Fruit fly (Drosophila melanogaster) whole organism, embryonic: Measurements from ENCODE around the gene CG4009.
A peak's percentile ranks its signal among the peaks of the same experiment; 100 is the strongest.

ENCODE experiments used
- Adf1 ChIP-seq: fragments of 200-800 bp; sonication (Bioruptor generic); IDR thresholded peaks from 2 replicates; pipeline ENCODE4 v1.3.6; 2022; ENCODE audit warnings: missing biosample characterization, missing genetic modification characterization
- BEAF-32 ChIP-seq: fragments of 200-800 bp; sonication (Bioruptor generic); optimal IDR thresholded peaks from 3 replicates; lab custom pipeline; 2017; ENCODE audit warnings: missing biosample characterization, missing genetic modification characterization, mild to moderate bottlenecking, moderate library complexity, missing genetic modification reagents
- CG10209 ChIP-seq: fragments of 200-800 bp; sonication (Bioruptor generic); optimal IDR thresholded peaks from 3 replicates; lab custom pipeline; 2017; ENCODE audit warnings: missing biosample characterization, mild to moderate bottlenecking, missing genetic modification characterization, missing genetic modification reagents
- CG10543 ChIP-seq: fragments of 200-800 bp; sonication (Bioruptor generic); optimal IDR thresholded peaks from 3 replicates; lab custom pipeline; 2017; ENCODE audit warnings: missing biosample characterization, mild to moderate bottlenecking, missing genetic modification characterization, moderate library complexity
- CG12219 ChIP-seq: fragments of 200-800 bp; sonication (Bioruptor generic); optimal IDR thresholded peaks from 3 replicates; lab custom pipeline; 2018; ENCODE audit warnings: missing biosample characterization, mild to moderate bottlenecking, missing genetic modification characterization
- CG12236 ChIP-seq: fragments of 200-800 bp; sonication (Bioruptor generic); optimal IDR thresholded peaks from 2 replicates; lab custom pipeline; 2016; ENCODE audit warnings: missing biosample characterization, missing genetic modification characterization
- CG13775 ChIP-seq: fragments of 200-800 bp; sonication (Bioruptor generic); optimal IDR thresholded peaks from 3 replicates; lab custom pipeline; 2017; ENCODE audit warnings: missing biosample characterization, mild to moderate bottlenecking, missing genetic modification characterization
- CG13894 ChIP-seq: fragments of 200-800 bp; sonication (Bioruptor generic); optimal IDR thresholded peaks from 3 replicates; lab custom pipeline; 2018; ENCODE audit warnings: missing biosample characterization, mild to moderate bottlenecking, missing genetic modification characterization, moderate library complexity
- CG15011 ChIP-seq: fragments of 200-800 bp; sonication (Bioruptor generic); optimal IDR thresholded peaks from 3 replicates; lab custom pipeline; 2018; ENCODE audit warnings: missing biosample characterization, mild to moderate bottlenecking, missing genetic modification characterization
- CG17829 ChIP-seq: fragments of 200-800 bp; optimal IDR thresholded peaks from 2 replicates; lab custom pipeline; 2019; ENCODE audit warnings: missing biosample characterization, mild to moderate bottlenecking, missing genetic modification characterization, moderate library complexity
- CG1792 ChIP-seq: fragments of 200-800 bp; sonication (Bioruptor generic); optimal IDR thresholded peaks from 2 replicates; lab custom pipeline; 2016; ENCODE audit warnings: missing biosample characterization, missing genetic modification characterization
- CG2889 ChIP-seq: fragments of 200-800 bp; sonication (Bioruptor generic); IDR thresholded peaks from 3 replicates; pipeline ENCODE4 v1.3.6; 2022; ENCODE audit warnings: missing biosample characterization, missing genetic modification characterization
- CG30403 ChIP-seq: fragments of 200-800 bp; sonication (Bioruptor generic); optimal IDR thresholded peaks from 3 replicates; lab custom pipeline; 2016; ENCODE audit warnings: missing biosample characterization, missing genetic modification characterization
- CG34422 ChIP-seq: fragments of 200-800 bp; sonication (Bioruptor generic); IDR thresholded peaks from 3 replicates; pipeline ENCODE4 v1.3.6; 2022; ENCODE audit warnings: missing biosample characterization, missing genetic modification characterization
- CG43689 ChIP-seq: fragments of 200-800 bp; sonication (Bioruptor generic); IDR thresholded peaks from 2 replicates; pipeline ENCODE4 v1.3.6; 2022; ENCODE audit warnings: missing biosample characterization, missing genetic modification characterization
- CG5953 ChIP-seq: fragments of 200-800 bp; sonication (Bioruptor generic); IDR thresholded peaks from 2 replicates; pipeline ENCODE4 v1.3.6; 2022; ENCODE audit warnings: missing biosample characterization, missing genetic modification characterization
- CG6854 ChIP-seq: fragments of 200-800 bp; sonication (Bioruptor generic); optimal IDR thresholded peaks from 3 replicates; lab custom pipeline; 2017; ENCODE audit warnings: missing biosample characterization, mild to moderate bottlenecking, missing genetic modification characterization
- CG8089 ChIP-seq: fragments of 200-800 bp; sonication (Bioruptor generic); optimal IDR thresholded peaks from 3 replicates; lab custom pipeline; 2016; ENCODE audit warnings: missing biosample characterization, missing genetic modification characterization
- CG9437 ChIP-seq: fragments of 200-800 bp; sonication (Bioruptor generic); optimal IDR thresholded peaks from 2 replicates; lab custom pipeline; 2018; ENCODE audit warnings: missing biosample characterization, mild to moderate bottlenecking, missing genetic modification characterization
- CG9609 ChIP-seq: fragments of 200-800 bp; sonication (Bioruptor generic); optimal IDR thresholded peaks from 3 replicates; lab custom pipeline; 2016; ENCODE audit warnings: missing biosample characterization, missing genetic modification characterization
- CG9727 ChIP-seq: fragments of 200-800 bp; sonication (Bioruptor generic); optimal IDR thresholded peaks from 3 replicates; lab custom pipeline; 2017; ENCODE audit warnings: missing biosample characterization, mild to moderate bottlenecking, missing genetic modification characterization
- CG9817 ChIP-seq: fragments of 200-800 bp; sonication (Bioruptor generic); optimal IDR thresholded peaks from 2 replicates; lab custom pipeline; 2018; ENCODE audit warnings: missing biosample characterization, mild to moderate bottlenecking, missing genetic modification characterization, moderate library complexity
- Dek ChIP-seq: fragments of 200-800 bp; sonication (Bioruptor generic); optimal IDR thresholded peaks from 3 replicates; lab custom pipeline; 2019; ENCODE audit warnings: missing biosample characterization, mild to moderate bottlenecking, missing genetic modification characterization, moderate library complexity
- Fer1 ChIP-seq: fragments of 200-800 bp; sonication (Bioruptor generic); optimal IDR thresholded peaks from 2 replicates; lab custom pipeline; 2017; ENCODE audit warnings: missing biosample characterization, mild to moderate bottlenecking, missing genetic modification characterization
- HLH54F ChIP-seq: fragments of 200-800 bp; sonication (Bioruptor generic); optimal IDR thresholded peaks from 3 replicates; lab custom pipeline; 2016; ENCODE audit warnings: missing biosample characterization, missing genetic modification characterization
- Max ChIP-seq: fragments of 200-800 bp; sonication (Bioruptor generic); optimal IDR thresholded peaks from 2 replicates; lab custom pipeline; 2016; ENCODE audit warnings: missing biosample characterization, mild to moderate bottlenecking, missing genetic modification characterization
- Med ChIP-seq: fragments of 200-800 bp; sonication (Bioruptor generic); peaks from one replicate; lab custom pipeline; 2016; ENCODE audit warnings: missing biosample characterization, missing genetic modification characterization, mild to moderate bottlenecking, inconsistent platforms, moderate library complexity
- Oaz ChIP-seq: fragments of 200-800 bp; sonication (Bioruptor generic); IDR thresholded peaks from 2 replicates; pipeline ENCODE4 v1.3.6; 2022; ENCODE audit warnings: missing biosample characterization, missing genetic modification characterization
- Scr ChIP-seq: fragments of 200-800 bp; sonication (Bioruptor generic); IDR thresholded peaks from 2 replicates; pipeline ENCODE4 v1.3.6; 2022; ENCODE audit warnings: missing biosample characterization, missing genetic modification characterization; ENCODE audit not compliant: partially characterized antibody
- ash1 ChIP-seq: fragments of 200-800 bp; sonication (Bioruptor generic); optimal IDR thresholded peaks from 2 replicates; lab custom pipeline; 2018; ENCODE audit warnings: missing biosample characterization, mild to moderate bottlenecking, missing genetic modification characterization
- az2 ChIP-seq: fragments of 200-800 bp; sonication (Bioruptor generic); optimal IDR thresholded peaks from 3 replicates; lab custom pipeline; 2016; ENCODE audit warnings: missing biosample characterization, missing genetic modification characterization
- btn ChIP-seq: fragments of 200-800 bp; sonication (Bioruptor generic); optimal IDR thresholded peaks from 2 replicates; lab custom pipeline; 2016; ENCODE audit warnings: missing biosample characterization, missing genetic modification characterization
- cato ChIP-seq: fragments of 200-800 bp; sonication (Bioruptor generic); optimal IDR thresholded peaks from 2 replicates; lab custom pipeline; 2016; ENCODE audit warnings: missing biosample characterization, missing genetic modification characterization, borderline replicate concordance
- cg ChIP-seq: fragments of 200-800 bp; sonication (Bioruptor generic); optimal IDR thresholded peaks from 3 replicates; lab custom pipeline; 2019; ENCODE audit warnings: missing biosample characterization, mild to moderate bottlenecking, missing genetic modification characterization, moderate library complexity
- crp ChIP-seq, 2 experiments: fragments of 200-800 bp; sonication (Bioruptor generic); optimal IDR thresholded peaks; 2 replicates in 1 of 2; 3 replicates in 1 of 2; lab custom pipeline; 2017; ENCODE audit warnings: missing biosample characterization in 2 of 2, missing genetic modification characterization in 2 of 2, mild to moderate bottlenecking in 1 of 2, moderate library complexity in 1 of 2
- dimm ChIP-seq: fragments of 200-800 bp; sonication (Bioruptor generic); IDR thresholded peaks from 2 replicates; pipeline ENCODE4 v1.3.6; 2022; ENCODE audit warnings: missing biosample characterization, missing genetic modification characterization
- fd96Cb ChIP-seq: fragments of 200-800 bp; sonication (Bioruptor generic); optimal IDR thresholded peaks from 2 replicates; lab custom pipeline; 2018; ENCODE audit warnings: missing biosample characterization, mild to moderate bottlenecking, missing genetic modification characterization, moderate library complexity
- gce ChIP-seq: fragments of 200-800 bp; sonication (Bioruptor generic); IDR thresholded peaks from 3 replicates; pipeline ENCODE4 v1.3.6; 2022; ENCODE audit warnings: missing biosample characterization, missing genetic modification characterization
- grau ChIP-seq: fragments of 200-800 bp; optimal IDR thresholded peaks from 3 replicates; lab custom pipeline; 2019; ENCODE audit warnings: missing biosample characterization, mild to moderate bottlenecking, missing genetic modification characterization, moderate library complexity
- jing ChIP-seq: fragments of 200-800 bp; sonication (Bioruptor generic); optimal IDR thresholded peaks from 2 replicates; lab custom pipeline; 2018; ENCODE audit warnings: missing biosample characterization, mild to moderate bottlenecking, missing genetic modification characterization
- kay ChIP-seq: fragments of 200-800 bp; sonication (Bioruptor generic); optimal IDR thresholded peaks from 2 replicates; lab custom pipeline; 2016; ENCODE audit warnings: missing biosample characterization, missing genetic modification characterization
- lab ChIP-seq: fragments of 200-800 bp; sonication (Bioruptor generic); optimal IDR thresholded peaks from 3 replicates; lab custom pipeline; 2017; ENCODE audit warnings: missing biosample characterization, missing genetic modification characterization, mild to moderate bottlenecking, moderate library complexity, missing genetic modification reagents
- lola ChIP-seq, 3 experiments: fragments of >200 bp in 2 of 3; fragments of 200-800 bp in 1 of 3; sonication (Bioruptor generic) in 1 of 3; optimal IDR thresholded peaks; 2 replicates each; lab custom pipeline; 2017 to 2019; ENCODE audit warnings: missing biosample characterization in 3 of 3, missing genetic modification characterization in 3 of 3, mild to moderate bottlenecking in 1 of 3, moderate library complexity in 1 of 3
- nerfin-2 ChIP-seq: fragments of 200-800 bp; sonication (Bioruptor generic); IDR thresholded peaks from 2 replicates; pipeline ENCODE4 v1.3.6; 2022; ENCODE audit warnings: missing biosample characterization, missing genetic modification characterization; ENCODE audit not compliant: partially characterized antibody
- sqz ChIP-seq: fragments of 200-800 bp; sonication (Bioruptor generic); optimal IDR thresholded peaks from 3 replicates; lab custom pipeline; 2018; ENCODE audit warnings: missing biosample characterization, mild to moderate bottlenecking, missing genetic modification characterization
- tgo ChIP-seq: fragments of 200-800 bp; sonication (Bioruptor generic); IDR thresholded peaks from 3 replicates; pipeline ENCODE4 v1.3.6; 2022; ENCODE audit warnings: missing biosample characterization, missing genetic modification characterization
- tio ChIP-seq: fragments of 200-800 bp; sonication (Bioruptor generic); optimal IDR thresholded peaks from 2 replicates; lab custom pipeline; 2017; ENCODE audit warnings: missing biosample characterization, missing genetic modification characterization, inconsistent platforms
- toy ChIP-seq: fragments of 200-800 bp; sonication (Bioruptor generic); IDR thresholded peaks from 2 replicates; pipeline ENCODE4 v1.3.6; 2022; ENCODE audit warnings: missing biosample characterization, missing genetic modification characterization
- vfl ChIP-seq: fragments of 200-800 bp; sonication (Bioruptor generic); optimal IDR thresholded peaks from 2 replicates; lab custom pipeline; 2016; ENCODE audit warnings: missing biosample characterization, missing genetic modification characterization
- vnd ChIP-seq: fragments of 200-800 bp; sonication (Bioruptor generic); IDR thresholded peaks from 3 replicates; pipeline ENCODE4 v1.3.6; 2022; ENCODE audit warnings: missing biosample characterization, missing genetic modification characterization; ENCODE audit not compliant: partially characterized antibody
- vvl ChIP-seq: fragments of 200-800 bp; sonication (Bioruptor generic); IDR thresholded peaks from 2 replicates; pipeline ENCODE4 v1.3.6; 2022; ENCODE audit warnings: missing biosample characterization, missing genetic modification characterization

Gene CG4009

DNA sequence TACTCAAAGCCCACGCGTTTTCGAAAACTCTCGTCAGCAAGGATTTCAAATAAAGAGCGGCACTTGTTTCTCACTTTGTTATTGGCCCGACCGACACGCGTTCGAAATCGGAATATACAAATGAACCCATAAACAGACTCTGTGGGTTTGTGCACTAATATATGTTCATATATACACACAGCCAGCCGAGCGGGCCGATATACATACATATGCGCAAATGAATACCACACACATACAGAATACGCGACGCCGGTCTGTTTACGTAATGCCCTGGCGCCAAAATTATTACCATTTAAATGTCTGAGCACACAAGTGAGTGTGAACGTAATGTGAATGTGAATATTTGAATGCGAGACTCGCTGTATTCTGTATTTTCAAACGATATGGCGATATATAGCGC, 31.9 kb upstream of the CG4009 start (continued):
- TF ChIP-seq sqz (GFP tag; lab: Kevin White, UChicago) (no peak), vvl (peak; percentile 58; the same call in 1 of the 2 replicates), CG2889 (no peak), CG6854 (GFP tag; lab: Kevin White, UChicago) (no peak), cato (GFP tag; lab: Kevin White, UChicago) (no peak), CG13894 (tag; lab: Kevin White, UChicago) (peak; percentile 69), vnd (GFP tag; lab: Robert Waterston, UW) (no peak), fd96Cb (tag; lab: Kevin White, UChicago) (no peak), lab (GFP tag; lab: Kevin White, UChicago) (peak; percentile 5), crp (GFP tag; optimal IDR thresholded peaks at IDR 0.05; lab: Kevin White, UChicago) (no peak), CG8089 (GFP tag; lab: Kevin White, UChicago) (no peak), kay (no peak), CG17829 (tag; lab: Kevin White, UChicago) (no peak), gce (GFP tag; lab: Robert Waterston, UW) (no peak), CG9817 (tag; lab: Kevin White, UChicago) (no peak), Max (no peak), Scr (peak; percentile 14; the same call in 1 of the 2 replicates), CG9727 (GFP tag; lab: Kevin White, UChicago) (no peak), CG9609 (GFP tag; lab: Kevin White, UChicago) (no peak), CG43689 (no peak), CG15011 (GFP tag; lab: Kevin White, UChicago) (no peak), CG12236 (GFP tag; lab: Kevin White, UChicago) (no peak), CG1792 (GFP tag; lab: Kevin White, UChicago) (no peak), lola (GFP tag; optimal IDR thresholded peaks at IDR 0.05; lab: Kevin White, UChicago) (no peak), Adf1 (GFP tag; lab: Robert Waterston, UW) (no peak; the same call in 1 of the 2 replicates), CG5953 (GFP tag; lab: Robert Waterston, UW) (no peak), nerfin-2 (no peak), CG10209 (GFP tag; lab: Kevin White, UChicago) (no peak), tgo (no peak), btn (GFP tag; lab: Kevin White, UChicago) (no peak), CG34422 (no peak), CG13775 (GFP tag; lab: Kevin White, UChicago) (no peak), az2 (GFP tag; lab: Kevin White, UChicago) (no peak), Med (GFP tag; lab: Kevin White, UChicago) (peak; percentile 83), BEAF-32 (GFP tag; lab: Kevin White, UChicago) (no peak), Dek (tag; lab: Kevin White, UChicago) (no peak), Oaz (GFP tag; lab: Robert Waterston, UW) (no peak), jing (GFP tag; lab: Kevin White, UChicago) (no peak), vfl (no peak), CG30403 (GFP tag; lab: Kevin White, UChicago) (no peak), cg (GFP tag; lab: Kevin White, UChicago) (peak; percentile 73), CG12219 (GFP tag; lab: Kevin White, UChicago) (no peak), grau (tag; lab: Kevin White, UChicago) (no peak), CG10543 (GFP tag; lab: Kevin White, UChicago) (peak; percentile 45), ash1 (GFP tag; lab: Kevin White, UChicago) (no peak), dimm (GFP tag; lab: Robert Waterston, UW) (no peak), CG9437 (GFP tag; lab: Kevin White, UChicago) (peak; percentile 83), tio (GFP tag; lab: Kevin White, UChicago) (no peak), HLH54F (GFP tag; lab: Kevin White, UChicago) (no peak), Fer1 (GFP tag; lab: Kevin White, UChicago) (no peak), toy (GFP tag; lab: Robert Waterston, UW) (no peak)
